Worm (Caenorhabditis elegans) whole organism, young adult: ENCODE measurements around the gene sqst-5.
A peak's percentile ranks its signal among the peaks of the same experiment; 100 is the strongest.
"Not testable (repeated sequence)": the region's sequence is repeated elsewhere in the genome, so short reads cannot be mapped to it uniquely, and the experiment has no call there.

Source experiments
- B0261.1 ChIP-seq: sonication (generic microtip); optimal IDR thresholded peaks from 2 replicates; lab custom pipeline; 2016; ENCODE audit warnings: mild to moderate bottlenecking, missing genetic modification characterization, moderate library complexity, missing compliant biosample characterization
- B0336.3 ChIP-seq: fragments of 200-800 bp; sonication (Bioruptor generic); IDR thresholded peaks from 2 replicates; pipeline ENCODE4 v1.3.6; 2022; ENCODE audit warnings: missing genetic modification characterization, missing compliant biosample characterization
- C06A6.2 ChIP-seq: fragments of 200-800 bp; sonication (Bioruptor generic); conservative IDR thresholded peaks from 2 replicates; pipeline ENCODE4 v1.3.6; 2022; ENCODE audit warnings: missing genetic modification characterization, missing compliant biosample characterization
- F22D6.2 ChIP-seq: sonication (generic microtip); optimal IDR thresholded peaks from 2 replicates; lab custom pipeline; 2016; ENCODE audit warnings: mild to moderate bottlenecking, missing genetic modification characterization, missing compliant biosample characterization
- F37B4.10 ChIP-seq: fragments of 200-800 bp; sonication (Bioruptor generic); IDR thresholded peaks from 2 replicates; pipeline ENCODE4 v1.3.6; 2022; ENCODE audit warnings: missing genetic modification characterization, missing compliant biosample characterization
- F39B2.1 ChIP-seq: fragments of 200-800 bp; sonication (Bioruptor generic); IDR thresholded peaks from 2 replicates; pipeline ENCODE4 v1.3.6; 2022; ENCODE audit warnings: missing genetic modification reagents, missing genetic modification characterization, missing compliant biosample characterization
- F55B11.4 ChIP-seq: sonication (generic microtip); optimal IDR thresholded peaks from 2 replicates; lab custom pipeline; 2016; ENCODE audit warnings: missing compliant biosample characterization, missing genetic modification characterization, borderline replicate concordance; ENCODE audit not compliant: insufficient read depth
- akir-1 ChIP-seq: fragments of 200-800 bp; sonication (Bioruptor generic); optimal IDR thresholded peaks from 2 replicates; lab custom pipeline; 2018; ENCODE audit warnings: mild to moderate bottlenecking, missing genetic modification characterization, moderate library complexity, missing compliant biosample characterization
- ceh-100 ChIP-seq: fragments of 200-800 bp; sonication (Bioruptor generic); IDR thresholded peaks from 2 replicates; pipeline ENCODE4 v1.3.6; 2022; ENCODE audit warnings: missing genetic modification reagents, missing genetic modification characterization, missing compliant biosample characterization
- ceh-27 ChIP-seq: fragments of 200-800 bp; sonication (Bioruptor generic); optimal IDR thresholded peaks from 2 replicates; lab custom pipeline; 2018; ENCODE audit warnings: mild to moderate bottlenecking, missing genetic modification characterization, moderate library complexity, missing compliant biosample characterization
- dox-1 ChIP-seq: fragments of 200-800 bp; sonication (Bioruptor generic); IDR thresholded peaks from 2 replicates; pipeline ENCODE4 v1.3.6; 2022; ENCODE audit warnings: missing genetic modification reagents, missing genetic modification characterization, missing compliant biosample characterization
- egl-18 ChIP-seq: fragments of 200-800 bp; sonication (Bioruptor generic); IDR thresholded peaks from 2 replicates; pipeline ENCODE4 v1.3.6; 2022; ENCODE audit warnings: missing genetic modification reagents, missing genetic modification characterization, missing compliant biosample characterization
- egrh-3 ChIP-seq: fragments of 200-800 bp; sonication (Bioruptor generic); IDR thresholded peaks from 2 replicates; pipeline ENCODE4 v1.3.6; 2022; ENCODE audit warnings: missing genetic modification reagents, missing genetic modification characterization, missing compliant biosample characterization
- ekl-4 ChIP-seq: fragments of 200-800 bp; sonication (Bioruptor generic); IDR thresholded peaks from 2 replicates; pipeline ENCODE4 v1.3.6; 2022; ENCODE audit warnings: missing genetic modification reagents, missing genetic modification characterization, missing compliant biosample characterization
- fkh-3 ChIP-seq: sonication (generic microtip); optimal IDR thresholded peaks from 2 replicates; lab custom pipeline; 2016; ENCODE audit warnings: mild to moderate bottlenecking, missing genetic modification characterization, missing compliant biosample characterization
- him-1 ChIP-seq: sonication (generic microtip); optimal IDR thresholded peaks from 2 replicates; lab custom pipeline; 2016; ENCODE audit warnings: missing genotype, missing genetic modification reagents, missing genetic modification characterization, missing compliant biosample characterization
- hrde-1 ChIP-seq: sonication (generic microtip); optimal IDR thresholded peaks from 2 replicates; lab custom pipeline; 2016; ENCODE audit warnings: missing genetic modification characterization, mild to moderate bottlenecking, missing compliant biosample characterization, moderate library complexity, missing genotype, missing genetic modification reagents, borderline replicate concordance
- lag-1 ChIP-seq: fragments of 200-800 bp; sonication (Bioruptor generic); IDR thresholded peaks from 2 replicates; pipeline ENCODE4 v1.3.6; 2022; ENCODE audit warnings: missing genetic modification reagents, missing genetic modification characterization, missing compliant biosample characterization
- let-526 ChIP-seq: fragments of 200-800 bp; sonication (Bioruptor generic); IDR thresholded peaks from 2 replicates; pipeline ENCODE4 v1.3.6; 2022; ENCODE audit warnings: missing genetic modification reagents, missing genetic modification characterization, missing compliant biosample characterization
- lin-26 ChIP-seq: fragments of 200-800 bp; sonication (Bioruptor generic); IDR thresholded peaks from 2 replicates; pipeline ENCODE4 v1.3.6; 2022; ENCODE audit warnings: missing genetic modification reagents, missing genetic modification characterization, missing compliant biosample characterization
- madf-10 ChIP-seq: sonication (generic microtip); optimal IDR thresholded peaks from 2 replicates; lab custom pipeline; 2016; ENCODE audit warnings: mild to moderate bottlenecking, missing genetic modification characterization, missing compliant biosample characterization
- madf-3 ChIP-seq: fragments of 200-800 bp; sonication (Bioruptor generic); IDR thresholded peaks from 2 replicates; pipeline ENCODE4 v1.3.6; 2022; ENCODE audit warnings: missing genetic modification reagents, missing genetic modification characterization, missing compliant biosample characterization
- mcd-1 ChIP-seq: fragments of 200-800 bp; sonication (Bioruptor generic); IDR thresholded peaks from 2 replicates; pipeline ENCODE4 v1.3.6; 2022; ENCODE audit warnings: missing genetic modification reagents, missing genetic modification characterization, missing compliant biosample characterization
- mxl-1 ChIP-seq: sonication (generic microtip); optimal IDR thresholded peaks from 2 replicates; lab custom pipeline; 2016; ENCODE audit warnings: missing genetic modification characterization, missing compliant biosample characterization
- nfya-2 ChIP-seq: fragments of 200-800 bp; sonication (Bioruptor generic); IDR thresholded peaks from 2 replicates; pipeline ENCODE4 v1.3.6; 2022; ENCODE audit warnings: missing genetic modification reagents, missing genetic modification characterization, missing compliant biosample characterization
- nfyb-1 ChIP-seq: fragments of 200-800 bp; sonication (Bioruptor generic); IDR thresholded peaks from 2 replicates; pipeline ENCODE4 v1.3.6; 2022; ENCODE audit warnings: missing genetic modification reagents, missing genetic modification characterization, missing compliant biosample characterization
- nhr-80 ChIP-seq: sonication (generic microtip); optimal IDR thresholded peaks from 2 replicates; lab custom pipeline; 2016; ENCODE audit warnings: missing genetic modification characterization, missing compliant biosample characterization
- pha-4 ChIP-seq: fragments of 150-350 bp; sonication (generic microtip); optimal IDR thresholded peaks from 2 replicates; lab custom pipeline; 2014; ENCODE audit warnings: missing biosample characterization, missing genetic modification reagents, missing genetic modification characterization
- repo-1 ChIP-seq: sonication (generic microtip); optimal IDR thresholded peaks from 2 replicates; lab custom pipeline; 2017; ENCODE audit warnings: mild to moderate bottlenecking, missing genetic modification characterization, missing compliant biosample characterization
- rpc-1 ChIP-seq, 2 experiments: fragments of 150-350 bp in 1 of 2; sonication (generic microtip) in 1 of 2; optimal IDR thresholded peaks; 2 replicates each; lab custom pipeline; 2014 to 2018; ENCODE audit warnings: missing biosample characterization in 1 of 2, missing genetic modification characterization in 1 of 2, missing genetic modification reagents in 1 of 2, missing genotype in 1 of 2
- somi-1 ChIP-seq: fragments of 200-800 bp; sonication (Bioruptor generic); optimal IDR thresholded peaks from 2 replicates; lab custom pipeline; 2018; ENCODE audit warnings: mild to moderate bottlenecking, missing genetic modification characterization, missing compliant biosample characterization
- tbp1 ChIP-seq: fragments of 200-800 bp; sonication (Bioruptor generic); optimal IDR thresholded peaks from 2 replicates; lab custom pipeline; 2018; ENCODE audit warnings: mild to moderate bottlenecking, missing genetic modification characterization, missing compliant biosample characterization
- zfh-2 ChIP-seq: fragments of 200-800 bp; sonication (Bioruptor generic); conservative IDR thresholded peaks from 2 replicates; pipeline ENCODE4 v1.3.6; 2022; ENCODE audit warnings: missing genetic modification reagents, missing genetic modification characterization, missing compliant biosample characterization
- zim-3 ChIP-seq: sonication (generic microtip); optimal IDR thresholded peaks from 2 replicates; lab custom pipeline; 2017; ENCODE audit warnings: mild to moderate bottlenecking, missing genetic modification characterization, moderate library complexity, missing compliant biosample characterization
- ztf-22 ChIP-seq: fragments of 200-800 bp; sonication (Bioruptor generic); optimal IDR thresholded peaks from 2 replicates; lab custom pipeline; 2018; ENCODE audit warnings: mild to moderate bottlenecking, missing genetic modification characterization, moderate library complexity, missing compliant biosample characterization
- ztf-6 ChIP-seq: fragments of 200-800 bp; sonication (Bioruptor generic); IDR thresholded peaks from 2 replicates; pipeline ENCODE4 v1.3.6; 2022; ENCODE audit warnings: missing genetic modification reagents, missing genetic modification characterization, missing compliant biosample characterization

sqst-5 gene

ce11 chrIII:160736-161400 is 13.4 kb upstream of the sqst-5 start:
- TF ChIP-seq tbp1 (GFP tag; lab: Kevin White, UChicago) (peak; percentile 74), rpc-1 (tag; optimal IDR thresholded peaks at IDR 0.05; lab: Kevin White, UChicago) (peak; percentile 50), lin-26 (peak; percentile 43; the same call in 1 of the 2 replicates), B0261.1 (tag; lab: Kevin White, UChicago) (peak; percentile 53)
- not testable (repeated sequence) for TF ChIP-seq rpc-1 (optimal IDR thresholded peaks at IDR 0.05; lab: Kevin White, UChicago)
- TF ChIP-seq, all 124 proteins: peak for 4; not testable (repeated sequence) for 120

ce11 chrIII:159665-160064 is 12.2 kb upstream of the sqst-5 start:
- no peak for TF ChIP-seq somi-1 (GFP tag; lab: Kevin White, UChicago)
- no peak for TF ChIP-seq ceh-100
- no peak for TF ChIP-seq hrde-1 (tag; lab: Kevin White, UChicago)
- no peak for TF ChIP-seq F22D6.2 (tag; lab: Kevin White, UChicago)
- 0 out of 2 replicates have a peak, but pooled peaks have one; percentile 0 for TF ChIP-seq madf-3 (GFP tag; lab: Robert Waterston, UW)
- TF ChIP-seq zfh-2, result peak; percentile 63; the same call in 1 of the 2 replicates
- TF ChIP-seq C06A6.2, result no peak
- TF ChIP-seq ztf-6, result no peak
- TF ChIP-seq B0336.3 (GFP tag; lab: Robert Waterston, UW), result no peak
- TF ChIP-seq egl-18 (GFP tag; lab: Robert Waterston, UW), result no peak
- peak; percentile 38; the same call in 1 of the 2 replicates for TF ChIP-seq ekl-4 (GFP tag; lab: Robert Waterston, UW)
- peak; percentile 19 for TF ChIP-seq fkh-3 (tag; lab: Kevin White, UChicago)
- no peak for TF ChIP-seq repo-1 (tag; lab: Kevin White, UChicago)

- TF ChIP-seq ztf-22 (GFP tag; lab: Kevin White, UChicago), result no peak
- TF ChIP-seq madf-3 (GFP tag; lab: Robert Waterston, UW), result 0 out of 2 replicates have a peak, but pooled peaks have one; percentile 39
These were observed 11.7 kb upstream of the sqst-5 start for ce11 chrIII:159149-159548.

ce11 chrIII:157980-158379 is 10.6 kb upstream of the sqst-5 start:
- peak; percentile 60; the same call in 1 of the 2 replicates for TF ChIP-seq zfh-2
- TF ChIP-seq egrh-3 (GFP tag; lab: Robert Waterston, UW), result peak; percentile 34; the same call in 1 of the 2 replicates
- TF ChIP-seq nfya-2 (GFP tag; lab: Robert Waterston, UW), result 0 out of 2 replicates have a peak, but pooled peaks have one; percentile 33
- TF ChIP-seq zim-3 (tag; lab: Kevin White, UChicago), result no peak

- no peak for TF ChIP-seq dox-1 (GFP tag; lab: Robert Waterston, UW)
- no peak for TF ChIP-seq nhr-80 (tag; lab: Kevin White, UChicago)
- TF ChIP-seq mcd-1 (GFP tag; lab: Robert Waterston, UW), result no peak
- no peak for TF ChIP-seq lag-1 (GFP tag; lab: Robert Waterston, UW)
- no peak for TF ChIP-seq mxl-1 (tag; lab: Kevin White, UChicago)
- no peak for TF ChIP-seq ceh-27
- no peak for TF ChIP-seq madf-10 (tag; lab: Kevin White, UChicago)
- no peak for TF ChIP-seq him-1 (tag; lab: Kevin White, UChicago)
- no peak for TF ChIP-seq pha-4 (tag; lab: Kevin White, UChicago)
- no peak for TF ChIP-seq akir-1 (GFP tag; lab: Kevin White, UChicago)
- no peak for TF ChIP-seq F37B4.10 (GFP tag; lab: Robert Waterston, UW)
- TF ChIP-seq let-526 (GFP tag; lab: Robert Waterston, UW), result no peak
- TF ChIP-seq F39B2.1 (GFP tag; lab: Robert Waterston, UW), result no peak
- TF ChIP-seq ceh-100, result no peak
- TF ChIP-seq nfyb-1 (GFP tag; lab: Robert Waterston, UW), result no peak
- no peak for TF ChIP-seq F55B11.4 (tag; lab: Kevin White, UChicago)
These were observed 9.2 kb upstream of the sqst-5 start, which contains the start of the genes zig-13 and ver-1 for ce11 chrIII:156645-157044. Gene zig-13, minus strand, starts transcription at chrIII:156745. Gene ver-1, plus strand, starts transcription at chrIII:156824.
